Worm (Caenorhabditis elegans) whole organism, young adult: Measurements from ENCODE around the gene F41H10.1.
A peak's percentile ranks its signal among the peaks of the same experiment; 100 is the strongest.

ENCODE experiments used
- B0035.1 ChIP-seq: sonication (generic microtip); optimal IDR thresholded peaks from 2 replicates; lab custom pipeline; 2016; ENCODE audit warnings: missing genetic modification characterization, mild to moderate bottlenecking, missing compliant biosample characterization, missing genotype, missing genetic modification reagents
- B0336.3 ChIP-seq: fragments of 200-800 bp; sonication (Bioruptor generic); IDR thresholded peaks from 2 replicates; pipeline ENCODE4 v1.3.6; 2022; ENCODE audit warnings: missing genetic modification characterization, missing compliant biosample characterization
- D2030.7 ChIP-seq: fragments of 200-800 bp; sonication (Bioruptor generic); IDR thresholded peaks from 2 replicates; pipeline ENCODE4 v1.3.6; 2022; ENCODE audit warnings: missing genetic modification reagents, missing genetic modification characterization, missing compliant biosample characterization
- F10E7.11 ChIP-seq: sonication (generic microtip); optimal IDR thresholded peaks from 2 replicates; lab custom pipeline; 2017; ENCODE audit warnings: mild to moderate bottlenecking, missing genetic modification characterization, moderate library complexity, missing compliant biosample characterization
- F22D6.2 ChIP-seq: sonication (generic microtip); optimal IDR thresholded peaks from 2 replicates; lab custom pipeline; 2016; ENCODE audit warnings: mild to moderate bottlenecking, missing genetic modification characterization, missing compliant biosample characterization
- F23B12.7 ChIP-seq: sonication (generic microtip); optimal IDR thresholded peaks from 2 replicates; lab custom pipeline; 2017; ENCODE audit warnings: missing genetic modification characterization, mild to moderate bottlenecking, missing compliant biosample characterization, antibody characterized with exemption, moderate library complexity; ENCODE audit not compliant: insufficient read depth
- F33H1.4 ChIP-seq: fragments of 200-800 bp; sonication (Bioruptor generic); IDR thresholded peaks from 2 replicates; pipeline ENCODE4 v1.3.6; 2022; ENCODE audit warnings: missing genetic modification reagents, missing genetic modification characterization, missing compliant biosample characterization
- F37B4.10 ChIP-seq: fragments of 200-800 bp; sonication (Bioruptor generic); IDR thresholded peaks from 2 replicates; pipeline ENCODE4 v1.3.6; 2022; ENCODE audit warnings: missing genetic modification characterization, missing compliant biosample characterization
- F49E8.2 ChIP-seq: sonication (generic microtip); optimal IDR thresholded peaks from 3 replicates; lab custom pipeline; 2017; ENCODE audit warnings: missing genetic modification characterization, mild to moderate bottlenecking, missing compliant biosample characterization, antibody characterized with exemption, moderate library complexity; ENCODE audit not compliant: insufficient read depth
- F55B11.4 ChIP-seq: sonication (generic microtip); optimal IDR thresholded peaks from 2 replicates; lab custom pipeline; 2016; ENCODE audit warnings: missing compliant biosample characterization, missing genetic modification characterization, borderline replicate concordance; ENCODE audit not compliant: insufficient read depth
- F57A8.1 ChIP-seq: fragments of 200-800 bp; sonication (Bioruptor generic); optimal IDR thresholded peaks from 2 replicates; lab custom pipeline; 2018; ENCODE audit warnings: mild to moderate bottlenecking, missing genetic modification characterization, moderate library complexity, missing compliant biosample characterization
- Y53F4B.3 ChIP-seq: fragments of 200-800 bp; sonication (Bioruptor generic); IDR thresholded peaks from 2 replicates; pipeline ENCODE4 v1.3.6; 2022; ENCODE audit warnings: missing genetic modification reagents, missing genetic modification characterization, missing compliant biosample characterization
- Y67H2A.10 ChIP-seq: fragments of 200-800 bp; sonication (Bioruptor generic); conservative IDR thresholded peaks from 2 replicates; pipeline ENCODE4 v1.3.6; 2022; ENCODE audit warnings: missing genetic modification reagents, missing genetic modification characterization, missing compliant biosample characterization
- Y95B8A.8 ChIP-seq: fragments of 200-800 bp; sonication (Bioruptor generic); IDR thresholded peaks from 2 replicates; pipeline ENCODE4 v1.3.6; 2022; ENCODE audit warnings: missing genetic modification reagents, missing genetic modification characterization, missing compliant biosample characterization
- ama-1 ChIP-seq, 3 experiments: fragments of 150-350 bp in 1 of 3; sonication (generic microtip) in 2 of 3; optimal IDR thresholded peaks; 2 replicates each; lab custom pipeline; 2014 to 2018; ENCODE audit warnings: missing biosample characterization in 2 of 3, missing genetic modification characterization in 2 of 3, missing genetic modification reagents in 2 of 3
- aptf-3 ChIP-seq: fragments of 200-800 bp; sonication (Bioruptor generic); IDR thresholded peaks from 2 replicates; pipeline ENCODE4 v1.3.6; 2022; ENCODE audit warnings: missing genetic modification characterization, missing compliant biosample characterization
- atf-7 ChIP-seq: sonication (generic microtip); optimal IDR thresholded peaks from 2 replicates; lab custom pipeline; 2017; ENCODE audit warnings: mild to moderate bottlenecking, missing genetic modification characterization, missing compliant biosample characterization
- attf-3 ChIP-seq: fragments of 200-800 bp; sonication (Bioruptor generic); conservative IDR thresholded peaks from 2 replicates; pipeline ENCODE4 v1.3.6; 2022; ENCODE audit warnings: missing genetic modification reagents, missing genetic modification characterization, missing compliant biosample characterization
- attf-6 ChIP-seq: fragments of 200-800 bp; sonication (Bioruptor generic); IDR thresholded peaks from 2 replicates; pipeline ENCODE4 v1.3.6; 2022; ENCODE audit warnings: missing genetic modification reagents, missing genetic modification characterization, missing compliant biosample characterization
- ccch-3 ChIP-seq: fragments of 200-800 bp; sonication (Bioruptor generic); optimal IDR thresholded peaks from 2 replicates; lab custom pipeline; 2018; ENCODE audit warnings: mild to moderate bottlenecking, missing genetic modification characterization, missing compliant biosample characterization
- ceh-58 ChIP-seq: fragments of 200-800 bp; sonication (Bioruptor generic); IDR thresholded peaks from 2 replicates; pipeline ENCODE4 v1.3.6; 2022; ENCODE audit warnings: missing genetic modification characterization, missing compliant biosample characterization
- ceh-79 ChIP-seq: sonication (generic microtip); optimal IDR thresholded peaks from 2 replicates; lab custom pipeline; 2017; ENCODE audit warnings: mild to moderate bottlenecking, missing genetic modification characterization, missing compliant biosample characterization
- ceh-91 ChIP-seq: fragments of 200-800 bp; sonication (Bioruptor generic); IDR thresholded peaks from 2 replicates; pipeline ENCODE4 v1.3.6; 2022; ENCODE audit warnings: missing genetic modification reagents, missing genetic modification characterization, missing compliant biosample characterization
- dpl-1 ChIP-seq: fragments of 150-350 bp; optimal IDR thresholded peaks from 2 replicates; lab custom pipeline; 2014; ENCODE audit warnings: missing biosample characterization, missing genetic modification reagents, missing genetic modification characterization
- efl-1 ChIP-seq: fragments of 150-350 bp; optimal IDR thresholded peaks from 2 replicates; lab custom pipeline; 2014; ENCODE audit warnings: missing biosample characterization, missing genetic modification reagents, missing genetic modification characterization
- ekl-4 ChIP-seq: fragments of 200-800 bp; sonication (Bioruptor generic); IDR thresholded peaks from 2 replicates; pipeline ENCODE4 v1.3.6; 2022; ENCODE audit warnings: missing genetic modification reagents, missing genetic modification characterization, missing compliant biosample characterization
- ets-4 ChIP-seq: fragments of 200-800 bp; sonication (Bioruptor generic); optimal IDR thresholded peaks from 2 replicates; lab custom pipeline; 2018; ENCODE audit warnings: mild to moderate bottlenecking, missing genetic modification characterization, missing compliant biosample characterization
- hlh-12 ChIP-seq: sonication (generic microtip); optimal IDR thresholded peaks from 2 replicates; lab custom pipeline; 2016; ENCODE audit warnings: missing genetic modification characterization, missing compliant biosample characterization
- hlh-26 ChIP-seq: fragments of 200-800 bp; sonication (Bioruptor generic); conservative IDR thresholded peaks from 2 replicates; pipeline ENCODE4 v1.3.6; 2022; ENCODE audit warnings: missing genetic modification reagents, missing genetic modification characterization, missing compliant biosample characterization
- hmg-1.2 ChIP-seq: fragments of 200-800 bp; sonication (Bioruptor generic); IDR thresholded peaks from 2 replicates; pipeline ENCODE4 v1.3.6; 2022; ENCODE audit warnings: missing genetic modification reagents, missing genetic modification characterization, missing compliant biosample characterization
- hmg-20 ChIP-seq: fragments of 200-800 bp; sonication (Bioruptor generic); IDR thresholded peaks from 2 replicates; pipeline ENCODE4 v1.3.6; 2022; ENCODE audit warnings: missing genetic modification reagents, missing genetic modification characterization, missing compliant biosample characterization
- lag-1 ChIP-seq: fragments of 200-800 bp; sonication (Bioruptor generic); IDR thresholded peaks from 2 replicates; pipeline ENCODE4 v1.3.6; 2022; ENCODE audit warnings: missing genetic modification reagents, missing genetic modification characterization, missing compliant biosample characterization
- let-526 ChIP-seq: fragments of 200-800 bp; sonication (Bioruptor generic); IDR thresholded peaks from 2 replicates; pipeline ENCODE4 v1.3.6; 2022; ENCODE audit warnings: missing genetic modification reagents, missing genetic modification characterization, missing compliant biosample characterization
- let-607 ChIP-seq, 2 experiments: fragments of 200-800 bp in 1 of 2; sonication (Bioruptor generic) in 1 of 2; sonication (generic microtip) in 1 of 2; optimal IDR thresholded peaks; 2 replicates each; lab custom pipeline; 2016 to 2018; ENCODE audit warnings: mild to moderate bottlenecking in 2 of 2, missing compliant biosample characterization in 2 of 2, missing genetic modification characterization in 2 of 2, moderate library complexity in 2 of 2, missing genotype in 1 of 2
- madf-3 ChIP-seq: fragments of 200-800 bp; sonication (Bioruptor generic); IDR thresholded peaks from 2 replicates; pipeline ENCODE4 v1.3.6; 2022; ENCODE audit warnings: missing genetic modification reagents, missing genetic modification characterization, missing compliant biosample characterization
- nfya-1 ChIP-seq: sonication (generic microtip); optimal IDR thresholded peaks from 2 replicates; lab custom pipeline; 2017; ENCODE audit warnings: antibody characterized with exemption, missing compliant biosample characterization, missing genetic modification characterization, borderline replicate concordance; ENCODE audit not compliant: insufficient read depth
- nfya-2 ChIP-seq: fragments of 200-800 bp; sonication (Bioruptor generic); IDR thresholded peaks from 2 replicates; pipeline ENCODE4 v1.3.6; 2022; ENCODE audit warnings: missing genetic modification reagents, missing genetic modification characterization, missing compliant biosample characterization
- nhr-27 ChIP-seq: fragments of 200-800 bp; sonication (Bioruptor generic); optimal IDR thresholded peaks from 2 replicates; lab custom pipeline; 2018; ENCODE audit warnings: mild to moderate bottlenecking, missing genetic modification characterization, moderate library complexity, missing compliant biosample characterization
- nhr-90 ChIP-seq: sonication (generic microtip); optimal IDR thresholded peaks from 2 replicates; lab custom pipeline; 2016; ENCODE audit warnings: missing genotype, mild to moderate bottlenecking, missing genetic modification characterization, missing compliant biosample characterization
- pha-4 ChIP-seq: fragments of 150-350 bp; sonication (generic microtip); optimal IDR thresholded peaks from 2 replicates; lab custom pipeline; 2014; ENCODE audit warnings: missing biosample characterization, missing genetic modification reagents, missing genetic modification characterization
- snpc-1.1 ChIP-seq: sonication (generic microtip); optimal IDR thresholded peaks from 2 replicates; lab custom pipeline; 2017; ENCODE audit warnings: missing genetic modification characterization, mild to moderate bottlenecking, missing compliant biosample characterization, antibody characterized with exemption, moderate library complexity, missing genotype, missing genetic modification reagents; ENCODE audit not compliant: insufficient read depth
- snpc-4 ChIP-seq, 5 experiments: fragments of 150-350 bp in 1 of 5; sonication (generic microtip) in 4 of 5; optimal IDR thresholded peaks; 2 replicates each; lab custom pipeline; 2014 to 2018; ENCODE audit warnings: missing genetic modification characterization in 5 of 5, missing biosample characterization in 3 of 5, antibody characterized with exemption in 2 of 5, mild to moderate bottlenecking in 2 of 5, missing compliant biosample characterization in 2 of 5, missing genotype in 2 of 5, moderate library complexity in 2 of 5, missing genetic modification reagents in 1 of 5
- somi-1 ChIP-seq: fragments of 200-800 bp; sonication (Bioruptor generic); optimal IDR thresholded peaks from 2 replicates; lab custom pipeline; 2018; ENCODE audit warnings: mild to moderate bottlenecking, missing genetic modification characterization, missing compliant biosample characterization
- tlf-1 ChIP-seq: fragments of 200-800 bp; sonication (Bioruptor generic); optimal IDR thresholded peaks from 2 replicates; lab custom pipeline; 2018; ENCODE audit warnings: mild to moderate bottlenecking, missing genetic modification characterization, missing compliant biosample characterization
- unc-62 ChIP-seq: fragments of 150-350 bp; optimal IDR thresholded peaks from 2 replicates; lab custom pipeline; 2014; ENCODE audit warnings: missing biosample characterization, missing genetic modification reagents, missing genetic modification characterization
- ztf-25 ChIP-seq: fragments of 200-800 bp; sonication (Bioruptor generic); IDR thresholded peaks from 2 replicates; pipeline ENCODE4 v1.3.6; 2022; ENCODE audit warnings: missing genetic modification reagents, missing genetic modification characterization, missing compliant biosample characterization
- ztf-3 ChIP-seq: fragments of 200-800 bp; sonication (Bioruptor generic); optimal IDR thresholded peaks from 2 replicates; lab custom pipeline; 2018; ENCODE audit warnings: mild to moderate bottlenecking, missing genetic modification characterization, missing compliant biosample characterization
- ztf-6 ChIP-seq: fragments of 200-800 bp; sonication (Bioruptor generic); IDR thresholded peaks from 2 replicates; pipeline ENCODE4 v1.3.6; 2022; ENCODE audit warnings: missing genetic modification reagents, missing genetic modification characterization, missing compliant biosample characterization

F41H10.1 gene

ce11 chrIV:5368860-5369259 is 13.8 kb upstream of the F41H10.1 start (continued):
- TF ChIP-seq nfya-2 (GFP tag; lab: Robert Waterston, UW) (no peak), hmg-1.2 (GFP tag; lab: Robert Waterston, UW) (peak; percentile 93), F37B4.10 (GFP tag; lab: Robert Waterston, UW) (no peak), attf-3 (GFP tag; lab: Robert Waterston, UW) (no peak), F22D6.2 (no peak), ceh-91 (GFP tag; lab: Robert Waterston, UW) (no peak), hlh-12 (tag; lab: Kevin White, UChicago) (no peak), F33H1.4 (GFP tag; lab: Robert Waterston, UW) (no peak), ekl-4 (0 out of 2 replicates have a peak, but pooled peaks have one; percentile 48), aptf-3 (GFP tag; lab: Robert Waterston, UW) (no peak), F57A8.1 (GFP tag; lab: Kevin White, UChicago) (no peak), D2030.7 (GFP tag; lab: Robert Waterston, UW) (no peak), unc-62 (GFP tag; lab: Kevin White, UChicago) (no peak), hmg-20 (no peak), B0336.3 (peak; percentile 46; the same call in 1 of the 2 replicates), snpc-1.1 (tag; lab: Kevin White, UChicago) (no peak), ceh-58 (GFP tag; lab: Robert Waterston, UW) (no peak), F10E7.11 (tag; lab: Kevin White, UChicago) (no peak), Y95B8A.8 (GFP tag; lab: Robert Waterston, UW) (0 out of 2 replicates have a peak, but pooled peaks have one; percentile 40), somi-1 (GFP tag; lab: Kevin White, UChicago) (no peak), let-526 (GFP tag; lab: Robert Waterston, UW) (no peak), nfya-1 (no peak), ama-1 (optimal IDR thresholded peaks at IDR 0.05; lab: Kevin White, UChicago) (no peak), ama-1 (GFP tag; optimal IDR thresholded peaks at IDR 0.05; lab: Kevin White, UChicago) (no peak), ztf-25 (no peak), attf-6 (GFP tag; lab: Robert Waterston, UW) (no peak), F49E8.2 (tag; lab: Kevin White, UChicago) (no peak), hlh-26 (no peak), Y53F4B.3 (no peak), madf-3 (GFP tag; lab: Robert Waterston, UW) (no peak), ets-4 (GFP tag; lab: Kevin White, UChicago) (no peak), B0035.1 (no peak), ccch-3 (GFP tag; lab: Kevin White, UChicago) (no peak), nhr-90 (no peak), ztf-6 (no peak), ceh-79 (no peak), Y67H2A.10 (no peak), nhr-27 (tag; lab: Kevin White, UChicago) (no peak), lag-1 (GFP tag; lab: Robert Waterston, UW) (no peak), F55B11.4 (tag; lab: Kevin White, UChicago) (no peak), ztf-3 (GFP tag; lab: Kevin White, UChicago) (no peak), efl-1 (GFP tag; lab: Kevin White, UChicago) (no peak), tlf-1 (GFP tag; lab: Kevin White, UChicago) (no peak), dpl-1 (no peak), let-607 (tag; optimal IDR thresholded peaks at IDR 0.05; lab: Kevin White, UChicago) (no peak), atf-7 (tag; lab: Kevin White, UChicago) (no peak), snpc-4 (GFP tag; optimal IDR thresholded peaks at IDR 0.05; lab: Kevin White, UChicago) (no peak), snpc-4 (tag; optimal IDR thresholded peaks at IDR 0.05; lab: Kevin White, UChicago) (peak in 2 of 4 experiments; percentile 20 to 67), F23B12.7 (tag; lab: Kevin White, UChicago) (no peak), pha-4 (no peak)
